Worm (Caenorhabditis elegans) whole organism, early embryonic: ENCODE measurements around the gene ZK896.1.

Source experiments
- ama-1 ChIP-seq: fragments of 150-350 bp; optimal IDR thresholded peaks from 2 replicates; lab custom pipeline; 2014
- ceh-13 ChIP-seq: fragments of 200-800 bp; sonication (Bioruptor generic); optimal IDR thresholded peaks from 2 replicates; lab custom pipeline; 2018; ENCODE audit warnings: mild to moderate bottlenecking, missing genetic modification characterization, missing compliant biosample characterization
- flt-1 ChIP-seq: fragments of 200-800 bp; sonication (Bioruptor generic); IDR thresholded peaks from 2 replicates; pipeline ENCODE4 v1.3.6; 2022; ENCODE audit warnings: missing genetic modification characterization, missing compliant biosample characterization
- hmbx-1 ChIP-seq: sonication (generic microtip); optimal IDR thresholded peaks from 2 replicates; lab custom pipeline; 2016; ENCODE audit warnings: mild to moderate bottlenecking, missing genetic modification characterization, missing compliant biosample characterization
- tbx-11 ChIP-seq: fragments of 200-800 bp; sonication (Bioruptor generic); IDR thresholded peaks from 2 replicates; pipeline ENCODE4 v1.3.6; 2022; ENCODE audit warnings: missing genetic modification characterization, missing compliant biosample characterization
- tbx-37 ChIP-seq: fragments of 200-800 bp; sonication (Bioruptor generic); conservative IDR thresholded peaks from 2 replicates; pipeline ENCODE4 v1.3.6; 2022; ENCODE audit warnings: missing genetic modification reagents, missing genetic modification characterization, missing compliant biosample characterization
- tra-4 ChIP-seq: sonication (generic microtip); optimal IDR thresholded peaks from 2 replicates; lab custom pipeline; 2017; ENCODE audit warnings: missing genetic modification characterization, missing compliant biosample characterization

ce11 chrIV:12836208-12836607, 39.0 kb downstream of the ZK896.1 start, which contains the start of gene M02B1.3:
- TF ChIP-seq ama-1 (lab: Kevin White, UChicago) = no peak
- TF ChIP-seq tbx-37 (GFP tag; lab: Robert Waterston, UW) = no peak
- TF ChIP-seq tbx-11 (GFP tag; lab: Robert Waterston, UW) = no peak
- TF ChIP-seq ceh-13 = no peak
- TF ChIP-seq tra-4 (tag; lab: Kevin White, UChicago) = no peak
- TF ChIP-seq hmbx-1 = no peak
- TF ChIP-seq flt-1 (GFP tag; lab: Robert Waterston, UW) = no peak
